Fruit fly (Drosophila melanogaster) whole organism, embryonic: Measurements from ENCODE around the gene CG2767.

ENCODE experiments used
- Abd-B ChIP-seq: fragments of 200-800 bp; sonication (Bioruptor generic); optimal IDR thresholded peaks from 2 replicates; lab custom pipeline; 2018; ENCODE audit warnings: missing biosample characterization, mild to moderate bottlenecking, missing genetic modification characterization, moderate library complexity
- Adf1 ChIP-seq: fragments of 200-800 bp; sonication (Bioruptor generic); IDR thresholded peaks from 2 replicates; pipeline ENCODE4 v1.3.6; 2022; ENCODE audit warnings: missing biosample characterization, missing genetic modification characterization
- Bdp1 ChIP-seq: fragments of 200-800 bp; sonication (Bioruptor generic); optimal IDR thresholded peaks from 3 replicates; lab custom pipeline; 2016; ENCODE audit warnings: missing biosample characterization, missing genetic modification characterization
- C15 ChIP-seq: fragments of 200-800 bp; sonication (Bioruptor generic); IDR thresholded peaks from 3 replicates; pipeline ENCODE4 v1.3.6; 2022; ENCODE audit warnings: missing biosample characterization, missing genetic modification characterization
- CG12236 ChIP-seq: fragments of 200-800 bp; sonication (Bioruptor generic); optimal IDR thresholded peaks from 2 replicates; lab custom pipeline; 2016; ENCODE audit warnings: missing biosample characterization, missing genetic modification characterization
- CG13287 ChIP-seq: fragments of 200-800 bp; sonication (Bioruptor generic); IDR thresholded peaks from 2 replicates; pipeline ENCODE4 v1.3.6; 2022; ENCODE audit warnings: missing biosample characterization, missing genetic modification characterization; ENCODE audit not compliant: partially characterized antibody
- CG14965 ChIP-seq: fragments of 200-800 bp; sonication (Bioruptor generic); optimal IDR thresholded peaks from 2 replicates; lab custom pipeline; 2016; ENCODE audit warnings: missing biosample characterization, missing genetic modification characterization, borderline replicate concordance
- CG15073 ChIP-seq: fragments of 200-800 bp; sonication (Bioruptor generic); optimal IDR thresholded peaks from 2 replicates; lab custom pipeline; 2016; ENCODE audit warnings: missing biosample characterization, missing genetic modification characterization
- CG17186 ChIP-seq: fragments of 200-800 bp; sonication (Bioruptor generic); optimal IDR thresholded peaks from 3 replicates; lab custom pipeline; 2017; ENCODE audit warnings: missing biosample characterization, missing genetic modification reagents, missing genetic modification characterization
- CG17359 ChIP-seq: fragments of 200-800 bp; sonication (Bioruptor generic); optimal IDR thresholded peaks from 3 replicates; lab custom pipeline; 2018; ENCODE audit warnings: missing biosample characterization, mild to moderate bottlenecking, missing genetic modification characterization, moderate library complexity
- CG2199 ChIP-seq: fragments of 200-800 bp; sonication (Bioruptor generic); IDR thresholded peaks from 3 replicates; pipeline ENCODE4 v1.3.6; 2022; ENCODE audit warnings: missing biosample characterization, missing genetic modification characterization
- CG30431 ChIP-seq: fragments of 200-800 bp; sonication (Bioruptor generic); optimal IDR thresholded peaks from 2 replicates; lab custom pipeline; 2017; ENCODE audit warnings: missing biosample characterization, missing genetic modification characterization
- CG34224 ChIP-seq: fragments of 200-800 bp; sonication (Bioruptor generic); IDR thresholded peaks from 3 replicates; pipeline ENCODE4 v1.3.6; 2022; ENCODE audit warnings: missing biosample characterization, missing genetic modification characterization; ENCODE audit not compliant: partially characterized antibody
- CG7357 ChIP-seq: fragments of 200-800 bp; sonication (Bioruptor generic); IDR thresholded peaks from 3 replicates; pipeline ENCODE4 v1.3.6; 2022; ENCODE audit warnings: missing biosample characterization, missing genetic modification characterization
- CG8089 ChIP-seq: fragments of 200-800 bp; sonication (Bioruptor generic); optimal IDR thresholded peaks from 3 replicates; lab custom pipeline; 2016; ENCODE audit warnings: missing biosample characterization, missing genetic modification characterization
- CG8388 ChIP-seq: fragments of 200-800 bp; sonication (Bioruptor generic); optimal IDR thresholded peaks from 2 replicates; lab custom pipeline; 2019; ENCODE audit warnings: missing biosample characterization, mild to moderate bottlenecking, missing genetic modification characterization, moderate library complexity
- CG8765 ChIP-seq: fragments of 200-800 bp; sonication (Bioruptor generic); IDR thresholded peaks from 2 replicates; pipeline ENCODE4 v1.3.6; 2022; ENCODE audit warnings: missing biosample characterization, missing genetic modification characterization
- CG8944 ChIP-seq: fragments of 200-800 bp; sonication (Bioruptor generic); optimal IDR thresholded peaks from 3 replicates; lab custom pipeline; 2016; ENCODE audit warnings: missing biosample characterization, missing genetic modification characterization
- CG9817 ChIP-seq: fragments of 200-800 bp; sonication (Bioruptor generic); optimal IDR thresholded peaks from 2 replicates; lab custom pipeline; 2018; ENCODE audit warnings: missing biosample characterization, mild to moderate bottlenecking, missing genetic modification characterization, moderate library complexity
- Chrac-16 ChIP-seq: fragments of 200-800 bp; sonication (Bioruptor generic); optimal IDR thresholded peaks from 3 replicates; lab custom pipeline; 2016; ENCODE audit warnings: missing biosample characterization, missing genetic modification characterization
- Dfd ChIP-seq, 2 experiments: fragments of >200 bp; optimal IDR thresholded peaks; 2 replicates each; lab custom pipeline; 2017; ENCODE audit warnings: missing biosample characterization in 2 of 2, missing genetic modification characterization in 2 of 2
- E2f2 ChIP-seq: fragments of 200-800 bp; sonication (Bioruptor generic); IDR thresholded peaks from 2 replicates; pipeline ENCODE4 v1.3.6; 2022; ENCODE audit warnings: missing biosample characterization, missing genetic modification characterization
- Gsc ChIP-seq: fragments of 200-800 bp; sonication (Bioruptor generic); IDR thresholded peaks from 2 replicates; pipeline ENCODE4 v1.3.6; 2022; ENCODE audit warnings: missing biosample characterization, missing genetic modification characterization
- HmgZ ChIP-seq: fragments of 200-800 bp; sonication (Bioruptor generic); optimal IDR thresholded peaks from 2 replicates; lab custom pipeline; 2018; ENCODE audit warnings: missing biosample characterization, mild to moderate bottlenecking, missing genetic modification characterization
- Jarid2 ChIP-seq: fragments of 200-800 bp; sonication (Bioruptor generic); optimal IDR thresholded peaks from 3 replicates; lab custom pipeline; 2017; ENCODE audit warnings: mild to moderate bottlenecking, missing biosample characterization, missing genetic modification reagents, missing genetic modification characterization
- NFAT ChIP-seq: fragments of 200-800 bp; sonication (Bioruptor generic); IDR thresholded peaks from 2 replicates; pipeline ENCODE4 v1.3.6; 2022; ENCODE audit warnings: missing biosample characterization, missing genetic modification characterization
- Nf-YA ChIP-seq: fragments of 200-800 bp; sonication (Bioruptor generic); IDR thresholded peaks from 2 replicates; pipeline ENCODE4 v1.3.6; 2022; ENCODE audit warnings: missing biosample characterization, missing genetic modification characterization
- Oli ChIP-seq: fragments of 200-800 bp; sonication (Bioruptor generic); optimal IDR thresholded peaks from 2 replicates; lab custom pipeline; 2018; ENCODE audit warnings: missing biosample characterization, mild to moderate bottlenecking, missing genetic modification characterization, moderate library complexity
- Side ChIP-seq: fragments of 200-800 bp; sonication (Bioruptor generic); optimal IDR thresholded peaks from 2 replicates; lab custom pipeline; 2016; ENCODE audit warnings: missing biosample characterization, missing genetic modification characterization
- Sry-β ChIP-seq: fragments of 200-800 bp; sonication (Bioruptor generic); optimal IDR thresholded peaks from 2 replicates; lab custom pipeline; 2018; ENCODE audit warnings: missing biosample characterization, mild to moderate bottlenecking, missing genetic modification characterization, moderate library complexity
- dimm ChIP-seq: fragments of 200-800 bp; sonication (Bioruptor generic); IDR thresholded peaks from 2 replicates; pipeline ENCODE4 v1.3.6; 2022; ENCODE audit warnings: missing biosample characterization, missing genetic modification characterization
- dmrt99B ChIP-seq: fragments of 200-800 bp; sonication (Bioruptor generic); optimal IDR thresholded peaks from 2 replicates; lab custom pipeline; 2018; ENCODE audit warnings: missing biosample characterization, mild to moderate bottlenecking, missing genetic modification characterization, moderate library complexity
- ham ChIP-seq: fragments of 200-800 bp; sonication (Bioruptor generic); IDR thresholded peaks from 2 replicates; pipeline ENCODE4 v1.3.6; 2022; ENCODE audit warnings: missing biosample characterization, missing genetic modification characterization
- hb ChIP-seq: fragments of 200-800 bp; sonication (Bioruptor generic); IDR thresholded peaks from 3 replicates; pipeline ENCODE4 v1.3.6; 2022; ENCODE audit warnings: missing biosample characterization, missing genetic modification characterization; ENCODE audit not compliant: partially characterized antibody
- hkb ChIP-seq, 2 experiments: fragments of 200-800 bp in 1 of 2; fragments of >200 bp in 1 of 2; sonication (Bioruptor generic) in 1 of 2; IDR thresholded peaks in 1 of 2; optimal IDR thresholded peaks in 1 of 2; 2 replicates each; pipeline versions ENCODE4 v1.3.6 to Lab custom; 2017 to 2022; ENCODE audit warnings: missing biosample characterization in 1 of 2, missing genetic modification characterization in 1 of 2
- jigr1 ChIP-seq: fragments of 200-800 bp; sonication (Bioruptor generic); IDR thresholded peaks from 3 replicates; pipeline ENCODE4 v1.3.6; 2022; ENCODE audit warnings: missing biosample characterization, missing genetic modification characterization
- jing ChIP-seq: fragments of 200-800 bp; sonication (Bioruptor generic); optimal IDR thresholded peaks from 2 replicates; lab custom pipeline; 2018; ENCODE audit warnings: missing biosample characterization, mild to moderate bottlenecking, missing genetic modification characterization
- kah ChIP-seq: fragments of 200-800 bp; sonication (Bioruptor generic); optimal IDR thresholded peaks from 2 replicates; lab custom pipeline; 2018; ENCODE audit warnings: missing biosample characterization, mild to moderate bottlenecking, missing genetic modification characterization
- ken ChIP-seq: fragments of 200-800 bp; sonication (Bioruptor generic); IDR thresholded peaks from 3 replicates; pipeline ENCODE4 v1.3.6; 2022; ENCODE audit warnings: missing biosample characterization, missing genetic modification characterization
- knrl ChIP-seq: fragments of 200-800 bp; sonication (Bioruptor generic); IDR thresholded peaks from 3 replicates; pipeline ENCODE4 v1.3.6; 2022; ENCODE audit warnings: missing biosample characterization, missing genetic modification characterization; ENCODE audit not compliant: partially characterized antibody
- lab ChIP-seq: fragments of 200-800 bp; sonication (Bioruptor generic); optimal IDR thresholded peaks from 3 replicates; lab custom pipeline; 2017; ENCODE audit warnings: missing biosample characterization, missing genetic modification characterization, mild to moderate bottlenecking, moderate library complexity, missing genetic modification reagents
- lbe ChIP-seq: fragments of 200-800 bp; sonication (Bioruptor generic); optimal IDR thresholded peaks from 2 replicates; lab custom pipeline; 2016; ENCODE audit warnings: missing biosample characterization, mild to moderate bottlenecking, missing genetic modification characterization
- lilli ChIP-seq: fragments of 200-800 bp; sonication (Bioruptor generic); optimal IDR thresholded peaks from 3 replicates; lab custom pipeline; 2016; ENCODE audit warnings: missing biosample characterization, missing genetic modification characterization
- onecut ChIP-seq: fragments of 200-800 bp; sonication (Bioruptor generic); IDR thresholded peaks from 2 replicates; pipeline ENCODE4 v1.3.6; 2022; ENCODE audit warnings: missing biosample characterization, missing genetic modification characterization
- ranshi ChIP-seq: fragments of 200-800 bp; sonication (Bioruptor generic); IDR thresholded peaks from 2 replicates; pipeline ENCODE4 v1.3.6; 2022; ENCODE audit warnings: missing biosample characterization, missing genetic modification characterization
- sim ChIP-seq: fragments of 200-800 bp; sonication (Bioruptor generic); IDR thresholded peaks from 2 replicates; pipeline ENCODE4 v1.3.6; 2022; ENCODE audit warnings: missing biosample characterization, missing genetic modification characterization
- so ChIP-seq: fragments of 200-800 bp; sonication (Bioruptor generic); IDR thresholded peaks from 3 replicates; pipeline ENCODE4 v1.3.6; 2022; ENCODE audit warnings: missing biosample characterization, missing genetic modification characterization
- sr ChIP-seq: fragments of 200-800 bp; sonication (Bioruptor generic); IDR thresholded peaks from 3 replicates; pipeline ENCODE4 v1.3.6; 2022; ENCODE audit warnings: missing biosample characterization, missing genetic modification characterization
- stc ChIP-seq: fragments of 200-800 bp; sonication (Bioruptor generic); IDR thresholded peaks from 2 replicates; pipeline ENCODE4 v1.3.6; 2022; ENCODE audit warnings: missing biosample characterization, missing genetic modification characterization
- vvl ChIP-seq: fragments of 200-800 bp; sonication (Bioruptor generic); IDR thresholded peaks from 2 replicates; pipeline ENCODE4 v1.3.6; 2022; ENCODE audit warnings: missing biosample characterization, missing genetic modification characterization
- zfh1 ChIP-seq: fragments of 200-800 bp; sonication (Bioruptor generic); IDR thresholded peaks from 3 replicates; pipeline ENCODE4 v1.3.6; 2022; ENCODE audit warnings: missing biosample characterization, missing genetic modification characterization

The CG2767 gene

DNA sequence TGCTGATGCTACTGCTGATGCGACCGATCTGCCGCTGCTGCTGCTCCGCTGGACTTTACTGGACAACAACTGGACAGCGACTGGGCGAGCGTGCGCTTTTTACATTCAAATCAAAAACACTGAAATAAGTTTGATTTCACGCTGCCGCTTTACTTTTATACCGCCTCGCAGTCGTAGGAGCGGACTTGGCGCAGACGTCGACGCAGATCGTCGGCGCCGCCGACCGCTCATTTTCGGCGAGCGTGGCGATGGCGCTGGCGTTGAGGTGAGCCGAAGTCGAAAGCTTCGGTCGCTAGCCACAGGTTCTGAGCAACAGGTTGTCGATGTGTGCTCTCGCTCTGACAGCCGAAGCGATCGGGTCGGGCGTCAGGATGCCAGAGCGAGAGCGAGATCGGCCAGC, 12.2 kb downstream of the CG2767 start, which contains the start of gene Elovl7 (continued):
- TF ChIP-seq vvl = peak; percentile 18; the same call in 1 of the 2 replicates
- no peak for TF ChIP-seq lilli (GFP tag; lab: Kevin White, UChicago)
- no peak for TF ChIP-seq dimm (GFP tag; lab: Robert Waterston, UW)
- no peak for TF ChIP-seq CG7357 (GFP tag; lab: Robert Waterston, UW)
- TF ChIP-seq ranshi (GFP tag; lab: Robert Waterston, UW) = no peak
- TF ChIP-seq CG8089 (GFP tag; lab: Kevin White, UChicago) = no peak
- TF ChIP-seq CG8388 (GFP tag; lab: Kevin White, UChicago) = no peak
- TF ChIP-seq E2f2 (GFP tag; lab: Robert Waterston, UW) = no peak
- TF ChIP-seq CG12236 (GFP tag; lab: Kevin White, UChicago) = no peak
- no peak for TF ChIP-seq dmrt99B (tag; lab: Kevin White, UChicago)
- TF ChIP-seq knrl (GFP tag; lab: Robert Waterston, UW) = no peak
- TF ChIP-seq ken = no peak
- no peak for TF ChIP-seq Abd-B (GFP tag; lab: Kevin White, UChicago)
- TF ChIP-seq so (GFP tag; lab: Robert Waterston, UW) = peak; percentile 58; the same call in 1 of the 3 replicates
- TF ChIP-seq ham (GFP tag; lab: Robert Waterston, UW) = no peak
- TF ChIP-seq CG2199 = no peak
- TF ChIP-seq CG13287 (GFP tag; lab: Robert Waterston, UW) = peak; percentile 37; the same call in 1 of the 2 replicates
- TF ChIP-seq CG17359 = no peak
- TF ChIP-seq sim (GFP tag; lab: Robert Waterston, UW) = no peak
- TF ChIP-seq C15 = no peak
- TF ChIP-seq CG17186 (GFP tag; lab: Kevin White, UChicago) = no peak
- no peak for TF ChIP-seq Nf-YA (GFP tag; lab: Robert Waterston, UW)
- TF ChIP-seq Adf1 = peak; percentile 93
- TF ChIP-seq Gsc = no peak
- no peak for TF ChIP-seq CG15073 (GFP tag; lab: Kevin White, UChicago)
- no peak for TF ChIP-seq CG14965
- no peak for TF ChIP-seq Bdp1 (GFP tag; lab: Kevin White, UChicago)
- TF ChIP-seq sr (GFP tag; lab: Robert Waterston, UW) = 0 out of 3 replicates have a peak, but pooled peaks have one; percentile 6
- no peak for TF ChIP-seq hb (GFP tag; lab: Robert Waterston, UW)
- TF ChIP-seq NFAT (GFP tag; lab: Robert Waterston, UW) = 0 out of 2 replicates have a peak, but pooled peaks have one; percentile 14
- no peak for TF ChIP-seq CG8944 (GFP tag; lab: Kevin White, UChicago)
- peak; percentile 65 for TF ChIP-seq kah (GFP tag; lab: Kevin White, UChicago)
- no peak for TF ChIP-seq onecut
- TF ChIP-seq lbe (GFP tag; lab: Kevin White, UChicago) = no peak
- no peak for TF ChIP-seq hkb (optimal IDR thresholded peaks at IDR 0.05; lab: Kevin White, UChicago)
- TF ChIP-seq hkb (GFP tag; IDR thresholded peaks at IDR 0.05; lab: Robert Waterston, UW) = no peak
- peak; percentile 18 for TF ChIP-seq lab (GFP tag; lab: Kevin White, UChicago)
- no peak for TF ChIP-seq Side (GFP tag; lab: Kevin White, UChicago)
- no peak for TF ChIP-seq zfh1 (GFP tag; lab: Robert Waterston, UW)
- peak; percentile 32 for TF ChIP-seq Jarid2
- TF ChIP-seq Sry-β (GFP tag; lab: Kevin White, UChicago) = no peak
- TF ChIP-seq Dfd (GFP tag; optimal IDR thresholded peaks at IDR 0.05; lab: Kevin White, UChicago) = no peak
- TF ChIP-seq CG8765 = no peak
- TF ChIP-seq stc (GFP tag; lab: Robert Waterston, UW) = peak; percentile 41; the same call in 1 of the 2 replicates
- no peak for TF ChIP-seq jing (GFP tag; lab: Kevin White, UChicago)
- no peak for TF ChIP-seq Chrac-16 (GFP tag; lab: Kevin White, UChicago)
- TF ChIP-seq HmgZ (tag; lab: Kevin White, UChicago) = no peak
- TF ChIP-seq jigr1 (GFP tag; lab: Robert Waterston, UW) = no peak
- no peak for TF ChIP-seq CG30431
- TF ChIP-seq CG9817 (tag; lab: Kevin White, UChicago) = no peak
- no peak for TF ChIP-seq Oli (tag; lab: Kevin White, UChicago)
- TF ChIP-seq CG34224 (GFP tag; lab: Robert Waterston, UW) = 0 out of 3 replicates have a peak, but pooled peaks have one; percentile 23
